Worm (Caenorhabditis elegans): Measurements from ENCODE around the gene eat-2.

- TF ChIP-seq dpl-1 (GFP tag; optimal IDR thresholded peaks at IDR 0.05), result no peak
- TF ChIP-seq gei-8 (GFP tag; optimal IDR thresholded peaks at IDR 0.05), result no peak
- TF ChIP-seq lin-15B (tag; optimal IDR thresholded peaks at IDR 0.05), result no peak
- no peak for TF ChIP-seq nhr-111 (GFP tag; optimal IDR thresholded peaks at IDR 0.05)
- TF ChIP-seq skn-1 (tag; optimal IDR thresholded peaks at IDR 0.05), result no peak
- TF ChIP-seq nhr-28 (tag; optimal IDR thresholded peaks at IDR 0.05), result no peak
- no peak for TF ChIP-seq sdz-12 (GFP tag; optimal IDR thresholded peaks at IDR 0.05)
Measured at ce11 chrII:14211118-14211517, 39.7 kb upstream of the eat-2 start, which contains the start of gene hot-7.
